Worm (Caenorhabditis elegans) whole organism, late embryonic: Measurements from ENCODE around the gene F09E5.14.

Source experiments
- C38D4.7 ChIP-seq: fragments of 200-800 bp; sonication (Bioruptor generic); optimal IDR thresholded peaks from 2 replicates; lab custom pipeline; 2018; ENCODE audit warnings: mild to moderate bottlenecking, missing genetic modification characterization, moderate library complexity, missing compliant biosample characterization
- K09A11.1 ChIP-seq: sonication (generic microtip); optimal IDR thresholded peaks from 2 replicates; lab custom pipeline; 2017; ENCODE audit warnings: antibody characterized with exemption, mild to moderate bottlenecking, missing genetic modification characterization, missing compliant biosample characterization; ENCODE audit not compliant: insufficient read depth
- ama-1 ChIP-seq: fragments of 150-350 bp; optimal IDR thresholded peaks from 2 replicates; lab custom pipeline; 2014
- ceh-14 ChIP-seq: sonication (generic microtip); optimal IDR thresholded peaks from 2 replicates; lab custom pipeline; 2016; ENCODE audit warnings: missing genotype, missing genetic modification characterization, missing compliant biosample characterization
- ceh-18 ChIP-seq: sonication (generic microtip); optimal IDR thresholded peaks from 2 replicates; lab custom pipeline; 2016; ENCODE audit warnings: missing genetic modification characterization, missing compliant biosample characterization
- ceh-19 ChIP-seq: fragments of 200-800 bp; sonication (Bioruptor generic); optimal IDR thresholded peaks from 2 replicates; lab custom pipeline; 2018; ENCODE audit warnings: mild to moderate bottlenecking, missing genetic modification characterization, missing compliant biosample characterization
- ceh-24 ChIP-seq: sonication (generic microtip); optimal IDR thresholded peaks from 2 replicates; lab custom pipeline; 2016; ENCODE audit warnings: mild to moderate bottlenecking, missing genetic modification characterization, missing compliant biosample characterization
- ceh-30 ChIP-seq: fragments of 150-350 bp; optimal IDR thresholded peaks from 2 replicates; lab custom pipeline; 2014; ENCODE audit warnings: missing biosample characterization, missing genetic modification characterization
- ceh-6 ChIP-seq: fragments of 200-800 bp; sonication (Bioruptor generic); optimal IDR thresholded peaks from 2 replicates; lab custom pipeline; 2018; ENCODE audit warnings: mild to moderate bottlenecking, missing genetic modification characterization, missing compliant biosample characterization
- dmd-4 ChIP-seq: sonication (generic microtip); optimal IDR thresholded peaks from 2 replicates; lab custom pipeline; 2016; ENCODE audit warnings: borderline replicate concordance, missing genetic modification characterization, missing compliant biosample characterization
- dve-1 ChIP-seq: sonication (generic microtip); optimal IDR thresholded peaks from 2 replicates; lab custom pipeline; 2017; ENCODE audit warnings: antibody characterized with exemption, mild to moderate bottlenecking, missing genetic modification characterization, missing compliant biosample characterization
- elt-2 ChIP-seq: sonication (generic microtip); optimal IDR thresholded peaks from 2 replicates; lab custom pipeline; 2016; ENCODE audit warnings: missing genetic modification reagents, missing genetic modification characterization, missing compliant biosample characterization
- elt-4 ChIP-seq: sonication (generic microtip); optimal IDR thresholded peaks from 2 replicates; lab custom pipeline; 2016; ENCODE audit warnings: missing genetic modification characterization, missing compliant biosample characterization
- ets-4 ChIP-seq: sonication (generic microtip); optimal IDR thresholded peaks from 2 replicates; lab custom pipeline; 2016; ENCODE audit warnings: missing genetic modification characterization, missing compliant biosample characterization
- eyg-1 ChIP-seq: sonication (generic microtip); optimal IDR thresholded peaks from 2 replicates; lab custom pipeline; 2016; ENCODE audit warnings: missing genotype, missing genetic modification characterization, missing compliant biosample characterization
- hlh-15 ChIP-seq: sonication (generic microtip); optimal IDR thresholded peaks from 2 replicates; lab custom pipeline; 2016; ENCODE audit warnings: missing genetic modification characterization, missing compliant biosample characterization
- lin-11 ChIP-seq: fragments of 200-800 bp; sonication (Bioruptor generic); optimal IDR thresholded peaks from 2 replicates; lab custom pipeline; 2018; ENCODE audit warnings: mild to moderate bottlenecking, missing genetic modification characterization, missing compliant biosample characterization
- nfya-1 ChIP-seq: sonication (generic microtip); optimal IDR thresholded peaks from 2 replicates; lab custom pipeline; 2017; ENCODE audit warnings: missing genetic modification characterization, mild to moderate bottlenecking, missing compliant biosample characterization, antibody characterized with exemption, moderate library complexity
- nhr-11 ChIP-seq: fragments of 150-350 bp; optimal IDR thresholded peaks from 2 replicates; lab custom pipeline; 2014; ENCODE audit warnings: missing biosample characterization, missing genetic modification characterization
- nhr-232 ChIP-seq: sonication (generic microtip); optimal IDR thresholded peaks from 2 replicates; lab custom pipeline; 2016; ENCODE audit warnings: missing genetic modification characterization, missing compliant biosample characterization
- odd-2 ChIP-seq: sonication (generic microtip); optimal IDR thresholded peaks from 2 replicates; lab custom pipeline; 2017; ENCODE audit warnings: antibody characterized with exemption, mild to moderate bottlenecking, missing genetic modification characterization, missing compliant biosample characterization
- pag-3 ChIP-seq: sonication (generic microtip); optimal IDR thresholded peaks from 2 replicates; lab custom pipeline; 2016; ENCODE audit warnings: missing compliant biosample characterization, missing genetic modification characterization, borderline replicate concordance
- pax-1 ChIP-seq: fragments of 150-350 bp; optimal IDR thresholded peaks from 2 replicates; lab custom pipeline; 2014; ENCODE audit warnings: missing biosample characterization, missing genetic modification characterization
- pros-1 ChIP-seq: fragments of 150-350 bp; optimal IDR thresholded peaks from 2 replicates; lab custom pipeline; 2014; ENCODE audit warnings: missing biosample characterization, missing genetic modification reagents, missing genetic modification characterization
- ref-2 ChIP-seq: sonication (generic microtip); optimal IDR thresholded peaks from 2 replicates; lab custom pipeline; 2016; ENCODE audit warnings: missing genetic modification characterization, missing compliant biosample characterization
- sox-4 ChIP-seq: sonication (generic microtip); optimal IDR thresholded peaks from 2 replicates; lab custom pipeline; 2017; ENCODE audit warnings: mild to moderate bottlenecking, missing genetic modification characterization, inconsistent platforms, missing compliant biosample characterization
- syd-9 ChIP-seq: sonication (generic microtip); optimal IDR thresholded peaks from 2 replicates; lab custom pipeline; 2016; ENCODE audit warnings: mild to moderate bottlenecking, missing genetic modification characterization, moderate library complexity, missing compliant biosample characterization
- tbx-2 ChIP-seq: sonication (generic microtip); optimal IDR thresholded peaks from 2 replicates; lab custom pipeline; 2016; ENCODE audit warnings: missing genetic modification characterization, missing compliant biosample characterization
- ttx-3 ChIP-seq: sonication (generic microtip); optimal IDR thresholded peaks from 2 replicates; lab custom pipeline; 2016; ENCODE audit warnings: missing genetic modification reagents, missing genetic modification characterization, missing compliant biosample characterization
- unc-3 ChIP-seq, 2 experiments: fragments of 200-800 bp in 1 of 2; sonication (Bioruptor generic) in 1 of 2; sonication (generic microtip) in 1 of 2; conservative IDR thresholded peaks in 1 of 2; optimal IDR thresholded peaks in 1 of 2; 2 replicates each; pipeline versions ENCODE4 v1.3.6 to Lab custom; 2016 to 2022; ENCODE audit warnings: missing compliant biosample characterization in 2 of 2, missing genetic modification characterization in 2 of 2, missing genetic modification reagents in 1 of 2
- unc-42 ChIP-seq: sonication (generic microtip); optimal IDR thresholded peaks from 2 replicates; lab custom pipeline; 2016; ENCODE audit warnings: missing genotype, missing genetic modification characterization, missing compliant biosample characterization
- unc-55 ChIP-seq: sonication (generic microtip); optimal IDR thresholded peaks from 2 replicates; lab custom pipeline; 2017; ENCODE audit warnings: missing biosample characterization, missing genetic modification reagents, missing genetic modification characterization
- zip-5 ChIP-seq: sonication (generic microtip); optimal IDR thresholded peaks from 2 replicates; lab custom pipeline; 2016; ENCODE audit warnings: missing genetic modification characterization, missing compliant biosample characterization

The F09E5.14 gene

ce11 chrII:5336035-5336376 is 8.7 kb downstream of the F09E5.14 start (continued):
- TF ChIP-seq C38D4.7 (GFP tag; lab: Kevin White, UChicago) (no peak), ttx-3 (tag; lab: Kevin White, UChicago) (no peak), sox-4 (tag; lab: Kevin White, UChicago) (no peak), ceh-6 (GFP tag; lab: Kevin White, UChicago) (no peak), hlh-15 (tag; lab: Kevin White, UChicago) (no peak), dmd-4 (tag; lab: Kevin White, UChicago) (no peak), ceh-30 (no peak), pros-1 (tag; lab: Kevin White, UChicago) (no peak), odd-2 (no peak), pax-1 (no peak), K09A11.1 (no peak)

DNA sequence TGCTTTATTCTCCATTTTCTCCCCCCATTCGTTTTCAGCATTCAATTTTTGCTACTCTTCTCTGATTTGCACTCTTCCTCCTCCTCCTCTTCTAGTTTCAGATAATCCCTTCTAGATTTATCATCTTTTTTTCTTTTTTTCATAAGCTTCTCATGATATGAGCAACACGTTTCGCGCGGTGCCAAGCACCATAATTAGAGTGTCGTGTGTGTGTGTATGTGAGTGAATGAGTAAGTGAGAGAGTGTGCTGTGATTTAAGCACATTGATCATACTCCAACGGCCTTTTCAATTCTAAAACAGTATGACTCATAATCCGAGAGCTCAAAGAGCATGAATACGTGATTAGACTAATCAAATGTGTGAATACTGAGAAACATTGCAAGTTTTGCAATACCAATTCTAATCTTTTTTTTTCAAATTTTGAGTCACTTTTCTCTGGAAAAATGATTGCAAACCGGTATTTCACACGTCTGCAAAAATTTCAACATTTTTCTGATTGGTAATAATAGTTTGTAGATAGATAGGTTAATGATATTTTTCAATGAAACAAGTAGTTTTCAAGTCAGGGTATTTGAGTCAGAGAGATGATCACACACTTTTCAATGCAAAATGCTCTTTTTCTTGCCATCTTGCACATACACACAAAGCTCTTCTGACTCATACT is 9.2 kb downstream of the F09E5.14 start:
- TF ChIP-seq pag-3 (tag; lab: Kevin White, UChicago) (no peak), elt-4 (tag; lab: Kevin White, UChicago) (no peak), eyg-1 (tag; lab: Kevin White, UChicago) (no peak)

ce11 chrII:5334628-5335027 is 10.0 kb downstream of the F09E5.14 start:
- TF ChIP-seq unc-3 (GFP tag; conservative IDR thresholded peaks at IDR 0.05; lab: Robert Waterston, UW) = no peak
- TF ChIP-seq unc-3 (tag; optimal IDR thresholded peaks at IDR 0.05; lab: Kevin White, UChicago) = no peak
- no peak for TF ChIP-seq ceh-19
- no peak for TF ChIP-seq pax-1
- no peak for TF ChIP-seq lin-11 (tag; lab: Kevin White, UChicago)
- TF ChIP-seq nhr-232 = no peak
- TF ChIP-seq dve-1 (tag; lab: Kevin White, UChicago) = no peak
- TF ChIP-seq ets-4 (tag; lab: Kevin White, UChicago) = no peak
- TF ChIP-seq unc-55 (GFP tag; lab: Kevin White, UChicago) = no peak
- no peak for TF ChIP-seq C38D4.7 (GFP tag; lab: Kevin White, UChicago)

- TF ChIP-seq ceh-18 (tag; lab: Kevin White, UChicago) (no peak), elt-2 (tag; lab: Kevin White, UChicago) (peak; percentile 54), tbx-2 (no peak)
These were observed 10.9 kb downstream of the F09E5.14 start for ce11 chrII:5333729-5334255.

DNA sequence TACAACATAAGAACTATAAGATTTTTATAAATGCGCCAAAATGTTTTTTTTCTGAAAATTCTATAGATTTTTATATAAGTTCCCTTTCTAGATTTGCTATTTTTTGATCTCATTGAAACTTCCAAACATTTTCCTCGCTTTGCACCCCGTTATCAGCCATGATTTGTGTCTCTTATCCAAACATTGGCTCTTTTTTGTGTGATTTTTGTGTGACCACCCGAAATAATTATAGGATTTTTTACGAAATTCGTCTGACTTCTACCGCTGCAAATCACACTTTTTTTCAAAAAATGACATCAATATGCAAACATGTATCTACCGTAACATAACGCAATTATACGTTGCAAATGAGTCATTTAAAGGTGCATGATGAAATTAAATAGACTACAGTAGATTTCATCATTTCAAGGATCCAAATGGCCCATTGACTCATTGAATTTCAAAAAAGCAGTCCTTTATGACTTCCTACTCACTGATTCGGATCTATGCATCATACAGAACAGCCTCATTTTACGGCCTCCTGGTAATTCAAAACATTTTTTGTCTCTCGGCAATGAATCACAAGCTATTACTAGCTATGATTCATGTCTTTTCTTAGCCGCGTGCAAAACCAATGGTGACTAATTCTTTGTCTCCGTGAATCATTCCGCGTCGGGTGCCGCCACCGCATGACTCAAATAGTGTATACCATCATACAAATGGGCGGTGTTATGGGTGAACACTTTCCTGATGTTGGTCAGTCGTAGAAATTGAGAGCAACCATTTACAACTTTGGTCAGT is 12.1 kb downstream of the F09E5.14 start:
- no peak for TF ChIP-seq unc-42 (tag; lab: Kevin White, UChicago)
- TF ChIP-seq syd-9 = no peak
- TF ChIP-seq elt-2 (tag; lab: Kevin White, UChicago) = peak; percentile 8

- no peak for TF ChIP-seq ceh-14
- no peak for TF ChIP-seq pag-3 (tag; lab: Kevin White, UChicago)
- TF ChIP-seq nhr-11 = no peak
- TF ChIP-seq dmd-4 (tag; lab: Kevin White, UChicago) = no peak
- TF ChIP-seq unc-3 (GFP tag; conservative IDR thresholded peaks at IDR 0.05; lab: Robert Waterston, UW) = no peak
- TF ChIP-seq unc-3 (tag; optimal IDR thresholded peaks at IDR 0.05; lab: Kevin White, UChicago) = no peak
- TF ChIP-seq lin-11 (tag; lab: Kevin White, UChicago) = no peak
- no peak for TF ChIP-seq nfya-1 (tag; lab: Kevin White, UChicago)
- TF ChIP-seq ama-1 (lab: Kevin White, UChicago) = no peak
- no peak for TF ChIP-seq zip-5
- TF ChIP-seq ceh-24 (tag; lab: Kevin White, UChicago) = no peak
- no peak for TF ChIP-seq elt-2 (tag; lab: Kevin White, UChicago)
- no peak for TF ChIP-seq ref-2 (tag; lab: Kevin White, UChicago)
These were observed 12.9 kb downstream of the F09E5.14 start for ce11 chrII:5331677-5332303.
